Worm (Caenorhabditis elegans) whole organism, L3 larva: ENCODE data around the gene F44D12.10.

Source experiments
- R02D3.7 ChIP-seq: fragments of 150-350 bp; optimal IDR thresholded peaks from 2 replicates; lab custom pipeline; 2014; ENCODE audit warnings: missing biosample characterization, missing genetic modification characterization
- ZK546.5 ChIP-seq: sonication (generic microtip); optimal IDR thresholded peaks from 2 replicates; lab custom pipeline; 2017; ENCODE audit warnings: missing biosample characterization, missing genetic modification characterization
- ceh-16 ChIP-seq: sonication (generic microtip); optimal IDR thresholded peaks from 2 replicates; lab custom pipeline; 2017; ENCODE audit warnings: missing biosample characterization, missing genetic modification characterization
- egl-27 ChIP-seq: sonication (generic microtip); optimal IDR thresholded peaks from 4 replicates; lab custom pipeline; 2017; ENCODE audit warnings: missing biosample characterization, missing genetic modification reagents, missing genetic modification characterization
- jun-1 ChIP-seq: fragments of 150-350 bp; optimal IDR thresholded peaks from 2 replicates; lab custom pipeline; 2014; ENCODE audit warnings: missing biosample characterization, missing genetic modification reagents, missing genetic modification characterization
- mdl-1 ChIP-seq: fragments of 150-350 bp; optimal IDR thresholded peaks from 2 replicates; lab custom pipeline; 2014; ENCODE audit warnings: missing biosample characterization, missing genetic modification characterization
- nfya-1 ChIP-seq: sonication (generic microtip); optimal IDR thresholded peaks from 2 replicates; lab custom pipeline; 2017; ENCODE audit warnings: missing genetic modification characterization, mild to moderate bottlenecking, missing compliant biosample characterization, antibody characterized with exemption, moderate library complexity; ENCODE audit not compliant: insufficient read depth
- nhr-77 ChIP-seq: fragments of 150-350 bp; optimal IDR thresholded peaks from 2 replicates; lab custom pipeline; 2014; ENCODE audit warnings: missing biosample characterization, missing genetic modification characterization
- skn-1 ChIP-seq: fragments of 150-350 bp; optimal IDR thresholded peaks from 2 replicates; lab custom pipeline; 2014; ENCODE audit warnings: missing biosample characterization, missing genetic modification characterization
- tbx-2 ChIP-seq: sonication (generic microtip); optimal IDR thresholded peaks from 2 replicates; lab custom pipeline; 2016; ENCODE audit warnings: mild to moderate bottlenecking, missing genetic modification characterization, missing compliant biosample characterization

- TF ChIP-seq R02D3.7 (tag; lab: Kevin White, UChicago) (no peak), ZK546.5 (tag; lab: Kevin White, UChicago) (no peak), ceh-16 (no peak), nhr-77 (no peak), tbx-2 (tag; lab: Kevin White, UChicago) (no peak), jun-1 (tag; lab: Kevin White, UChicago) (no peak), nfya-1 (tag; lab: Kevin White, UChicago) (no peak), skn-1 (no peak), mdl-1 (tag; lab: Kevin White, UChicago) (no peak), egl-27 (no peak)
Observed at ce11 chrIV:10026129-10026528, 10.7 kb downstream of the F44D12.10 start.
